Fruit fly (Drosophila melanogaster) whole organism, embryonic: ENCODE measurements around the gene CG33124.

ENCODE experiments used
- Atf3 ChIP-seq: fragments of 200-800 bp; sonication (Bioruptor generic); optimal IDR thresholded peaks from 3 replicates; lab custom pipeline; 2016; ENCODE audit warnings: missing biosample characterization, missing genetic modification characterization
- CG10654 ChIP-seq: fragments of 200-800 bp; sonication (Bioruptor generic); optimal IDR thresholded peaks from 2 replicates; lab custom pipeline; 2016; ENCODE audit warnings: missing biosample characterization, missing genetic modification characterization
- CG10979 ChIP-seq: fragments of 200-800 bp; sonication (Bioruptor generic); optimal IDR thresholded peaks from 2 replicates; lab custom pipeline; 2018; ENCODE audit warnings: missing biosample characterization, mild to moderate bottlenecking, missing genetic modification characterization, moderate library complexity
- CG14710 ChIP-seq: fragments of 200-800 bp; sonication (Bioruptor generic); optimal IDR thresholded peaks from 3 replicates; lab custom pipeline; 2019; ENCODE audit warnings: missing biosample characterization, mild to moderate bottlenecking, missing genetic modification characterization, moderate library complexity
- CG16813 ChIP-seq: fragments of 200-800 bp; sonication (Bioruptor generic); IDR thresholded peaks from 3 replicates; pipeline ENCODE4 v1.3.6; 2022; ENCODE audit warnings: missing biosample characterization, missing genetic modification characterization; ENCODE audit not compliant: partially characterized antibody
- CG17359 ChIP-seq: fragments of 200-800 bp; sonication (Bioruptor generic); optimal IDR thresholded peaks from 3 replicates; lab custom pipeline; 2018; ENCODE audit warnings: missing biosample characterization, mild to moderate bottlenecking, missing genetic modification characterization, moderate library complexity
- CG17385 ChIP-seq: fragments of 200-800 bp; sonication (Bioruptor generic); optimal IDR thresholded peaks from 3 replicates; lab custom pipeline; 2018; ENCODE audit warnings: missing biosample characterization, mild to moderate bottlenecking, missing genetic modification characterization
- CG17912 ChIP-seq: fragments of 200-800 bp; sonication (Bioruptor generic); optimal IDR thresholded peaks from 2 replicates; lab custom pipeline; 2018; ENCODE audit warnings: missing biosample characterization, mild to moderate bottlenecking, missing genetic modification characterization
- CG18011 ChIP-seq: fragments of 200-800 bp; sonication (Bioruptor generic); optimal IDR thresholded peaks from 2 replicates; lab custom pipeline; 2017; ENCODE audit warnings: missing biosample characterization, missing genetic modification characterization, mild to moderate bottlenecking, moderate library complexity, missing genotype
- CG2120 ChIP-seq: fragments of 200-800 bp; sonication (Bioruptor generic); optimal IDR thresholded peaks from 3 replicates; lab custom pipeline; 2016; ENCODE audit warnings: missing biosample characterization, missing genetic modification characterization
- CG32532 ChIP-seq: fragments of 200-800 bp; sonication (Bioruptor generic); IDR thresholded peaks from 2 replicates; pipeline ENCODE4 v1.3.6; 2022; ENCODE audit warnings: missing biosample characterization, missing genetic modification characterization
- CG33557 ChIP-seq: fragments of 200-800 bp; sonication (Bioruptor generic); optimal IDR thresholded peaks from 2 replicates; lab custom pipeline; 2019; ENCODE audit warnings: missing biosample characterization, mild to moderate bottlenecking, missing genetic modification characterization, moderate library complexity
- CG5180 ChIP-seq: fragments of 200-800 bp; sonication (Bioruptor generic); optimal IDR thresholded peaks from 3 replicates; lab custom pipeline; 2017; ENCODE audit warnings: missing biosample characterization, missing genetic modification characterization, mild to moderate bottlenecking, moderate library complexity, missing genetic modification reagents
- CG7271 ChIP-seq: fragments of 200-800 bp; sonication (Bioruptor generic); optimal IDR thresholded peaks from 2 replicates; lab custom pipeline; 2018; ENCODE audit warnings: missing biosample characterization, mild to moderate bottlenecking, missing genetic modification characterization, moderate library complexity
- CG9817 ChIP-seq: fragments of 200-800 bp; sonication (Bioruptor generic); optimal IDR thresholded peaks from 2 replicates; lab custom pipeline; 2018; ENCODE audit warnings: missing biosample characterization, mild to moderate bottlenecking, missing genetic modification characterization, moderate library complexity
- CTCF ChIP-seq: fragments of 200-800 bp; sonication (Bioruptor generic); optimal IDR thresholded peaks from 2 replicates; lab custom pipeline; 2017; ENCODE audit warnings: missing biosample characterization, mild to moderate bottlenecking, missing genetic modification characterization, moderate library complexity
- CkIIα-i1 ChIP-seq: fragments of 200-800 bp; sonication (Bioruptor generic); IDR thresholded peaks from 2 replicates; pipeline ENCODE4 v1.3.6; 2022; ENCODE audit warnings: missing biosample characterization, missing genetic modification characterization
- CoRest ChIP-seq: fragments of 200-800 bp; sonication (Bioruptor generic); optimal IDR thresholded peaks from 3 replicates; lab custom pipeline; 2018; ENCODE audit warnings: missing biosample characterization, mild to moderate bottlenecking, missing genetic modification characterization, moderate library complexity
- D19B ChIP-seq: fragments of 200-800 bp; sonication (Bioruptor generic); optimal IDR thresholded peaks from 2 replicates; lab custom pipeline; 2017; ENCODE audit warnings: missing biosample characterization, mild to moderate bottlenecking, missing genetic modification characterization
- Dref ChIP-seq: fragments of 200-800 bp; sonication (Bioruptor generic); IDR thresholded peaks from 2 replicates; pipeline ENCODE4 v1.3.6; 2022; ENCODE audit warnings: missing biosample characterization, missing genetic modification characterization
- E2f2 ChIP-seq: fragments of 200-800 bp; sonication (Bioruptor generic); IDR thresholded peaks from 2 replicates; pipeline ENCODE4 v1.3.6; 2022; ENCODE audit warnings: missing biosample characterization, missing genetic modification characterization
- Elba2 ChIP-seq: fragments of 200-800 bp; sonication (Bioruptor generic); optimal IDR thresholded peaks from 3 replicates; lab custom pipeline; 2016; ENCODE audit warnings: missing biosample characterization, missing genetic modification characterization
- Fer1 ChIP-seq: fragments of 200-800 bp; sonication (Bioruptor generic); optimal IDR thresholded peaks from 2 replicates; lab custom pipeline; 2017; ENCODE audit warnings: missing biosample characterization, mild to moderate bottlenecking, missing genetic modification characterization
- Hsf ChIP-seq: fragments of 200-800 bp; sonication (Bioruptor generic); optimal IDR thresholded peaks from 3 replicates; lab custom pipeline; 2016; ENCODE audit warnings: missing biosample characterization, missing genetic modification characterization
- Myb ChIP-seq: fragments of 200-800 bp; sonication (Bioruptor generic); optimal IDR thresholded peaks from 2 replicates; lab custom pipeline; 2016; ENCODE audit warnings: missing biosample characterization, missing genetic modification characterization
- Oli ChIP-seq: fragments of 200-800 bp; sonication (Bioruptor generic); optimal IDR thresholded peaks from 2 replicates; lab custom pipeline; 2018; ENCODE audit warnings: missing biosample characterization, mild to moderate bottlenecking, missing genetic modification characterization, moderate library complexity
- Opbp ChIP-seq: fragments of 200-800 bp; sonication (Bioruptor generic); IDR thresholded peaks from 3 replicates; pipeline ENCODE4 v1.3.6; 2022; ENCODE audit warnings: missing biosample characterization, missing genetic modification characterization; ENCODE audit not compliant: partially characterized antibody
- Ptx1 ChIP-seq: fragments of 200-800 bp; sonication (Bioruptor generic); IDR thresholded peaks from 2 replicates; pipeline ENCODE4 v1.3.6; 2022; ENCODE audit warnings: missing biosample characterization, missing genetic modification characterization
- Ravus ChIP-seq: fragments of 200-800 bp; sonication (Bioruptor generic); IDR thresholded peaks from 2 replicates; pipeline ENCODE4 v1.3.6; 2022; ENCODE audit warnings: missing biosample characterization, missing genetic modification characterization
- Stat92E ChIP-seq, 3 experiments: fragments of >200 bp in 2 of 3; fragments of 200-800 bp in 1 of 3; sonication (Bioruptor generic) in 1 of 3; optimal IDR thresholded peaks; 2 replicates each; lab custom pipeline; 2017 to 2019; ENCODE audit warnings: missing biosample characterization in 3 of 3, missing genetic modification characterization in 3 of 3, mild to moderate bottlenecking in 1 of 3, moderate library complexity in 1 of 3
- ems ChIP-seq: fragments of 200-800 bp; sonication (Bioruptor generic); optimal IDR thresholded peaks from 3 replicates; lab custom pipeline; 2016; ENCODE audit warnings: missing biosample characterization, missing genetic modification characterization
- esg ChIP-seq: fragments of 200-800 bp; sonication (Bioruptor generic); conservative IDR thresholded peaks from 2 replicates; pipeline ENCODE4 v1.3.6; 2022; ENCODE audit warnings: missing biosample characterization, missing genetic modification characterization
- ftz-f1 ChIP-seq: fragments of 200-800 bp; sonication (Bioruptor generic); optimal IDR thresholded peaks from 2 replicates; lab custom pipeline; 2016; ENCODE audit warnings: missing biosample characterization, missing genetic modification characterization
- gfzf ChIP-seq: fragments of 200-800 bp; sonication (Bioruptor generic); optimal IDR thresholded peaks from 2 replicates; lab custom pipeline; 2016; ENCODE audit warnings: missing biosample characterization, mild to moderate bottlenecking, missing genetic modification characterization, moderate library complexity
- gro ChIP-seq: fragments of 200-800 bp; sonication (Bioruptor generic); optimal IDR thresholded peaks from 2 replicates; lab custom pipeline; 2016; ENCODE audit warnings: missing biosample characterization, missing genetic modification characterization
- ham ChIP-seq: fragments of 200-800 bp; sonication (Bioruptor generic); IDR thresholded peaks from 2 replicates; pipeline ENCODE4 v1.3.6; 2022; ENCODE audit warnings: missing biosample characterization, missing genetic modification characterization
- ind ChIP-seq: fragments of 200-800 bp; sonication (Bioruptor generic); optimal IDR thresholded peaks from 3 replicates; lab custom pipeline; 2016; ENCODE audit warnings: missing biosample characterization, missing genetic modification characterization
- lov ChIP-seq, 2 experiments: fragments of 200-800 bp in 1 of 2; fragments of >200 bp in 1 of 2; sonication (Bioruptor generic) in 1 of 2; IDR thresholded peaks in 1 of 2; optimal IDR thresholded peaks in 1 of 2; 2 replicates in 1 of 2; 3 replicates in 1 of 2; pipeline versions ENCODE4 v1.3.6 to Lab custom; 2017 to 2022; ENCODE audit warnings: missing biosample characterization in 1 of 2, missing genetic modification characterization in 1 of 2
- nerfin-2 ChIP-seq: fragments of 200-800 bp; sonication (Bioruptor generic); IDR thresholded peaks from 2 replicates; pipeline ENCODE4 v1.3.6; 2022; ENCODE audit warnings: missing biosample characterization, missing genetic modification characterization; ENCODE audit not compliant: partially characterized antibody
- org-1 ChIP-seq: fragments of 200-800 bp; sonication (Bioruptor generic); optimal IDR thresholded peaks from 2 replicates; lab custom pipeline; 2017; ENCODE audit warnings: missing biosample characterization, missing genetic modification characterization
- schlank ChIP-seq: fragments of 200-800 bp; sonication (Bioruptor generic); optimal IDR thresholded peaks from 2 replicates; lab custom pipeline; 2018; ENCODE audit warnings: missing biosample characterization, mild to moderate bottlenecking, missing genetic modification characterization
- sens ChIP-seq: fragments of 200-800 bp; sonication (Bioruptor generic); peaks from one replicate; lab custom pipeline; 2016; ENCODE audit warnings: missing biosample characterization, missing genetic modification characterization
- slou ChIP-seq: fragments of 200-800 bp; sonication (Bioruptor generic); optimal IDR thresholded peaks from 3 replicates; lab custom pipeline; 2016; ENCODE audit warnings: missing biosample characterization, missing genetic modification characterization
- sna ChIP-seq: fragments of 200-800 bp; sonication (Bioruptor generic); IDR thresholded peaks from 2 replicates; pipeline ENCODE4 v1.3.6; 2022; ENCODE audit warnings: missing biosample characterization, missing genetic modification characterization; ENCODE audit not compliant: partially characterized antibody
- trem ChIP-seq: fragments of 200-800 bp; optimal IDR thresholded peaks from 3 replicates; lab custom pipeline; 2019; ENCODE audit warnings: missing biosample characterization, mild to moderate bottlenecking, missing genetic modification characterization, moderate library complexity
- vfl ChIP-seq: fragments of 200-800 bp; sonication (Bioruptor generic); optimal IDR thresholded peaks from 2 replicates; lab custom pipeline; 2016; ENCODE audit warnings: missing biosample characterization, missing genetic modification characterization
- z ChIP-seq: fragments of 200-800 bp; sonication (Bioruptor generic); IDR thresholded peaks from 3 replicates; pipeline ENCODE4 v1.3.6; 2022; ENCODE audit warnings: missing biosample characterization, missing genetic modification characterization
- zen ChIP-seq: fragments of 200-800 bp; sonication (Bioruptor generic); optimal IDR thresholded peaks from 3 replicates; lab custom pipeline; 2018; ENCODE audit warnings: missing biosample characterization, mild to moderate bottlenecking, missing genetic modification characterization, moderate library complexity
- zen2 ChIP-seq: fragments of 200-800 bp; sonication (Bioruptor generic); IDR thresholded peaks from 3 replicates; pipeline ENCODE4 v1.3.6; 2022; ENCODE audit warnings: missing biosample characterization, missing genetic modification characterization; ENCODE audit not compliant: partially characterized antibody
- zf30C ChIP-seq: fragments of 200-800 bp; sonication (Bioruptor generic); optimal IDR thresholded peaks from 3 replicates; lab custom pipeline; 2018; ENCODE audit warnings: missing biosample characterization, mild to moderate bottlenecking, missing genetic modification characterization
- zfh2 ChIP-seq: fragments of 200-800 bp; sonication (Bioruptor generic); optimal IDR thresholded peaks from 2 replicates; lab custom pipeline; 2016; ENCODE audit warnings: missing biosample characterization, missing genetic modification characterization

Gene CG33124

DNA sequence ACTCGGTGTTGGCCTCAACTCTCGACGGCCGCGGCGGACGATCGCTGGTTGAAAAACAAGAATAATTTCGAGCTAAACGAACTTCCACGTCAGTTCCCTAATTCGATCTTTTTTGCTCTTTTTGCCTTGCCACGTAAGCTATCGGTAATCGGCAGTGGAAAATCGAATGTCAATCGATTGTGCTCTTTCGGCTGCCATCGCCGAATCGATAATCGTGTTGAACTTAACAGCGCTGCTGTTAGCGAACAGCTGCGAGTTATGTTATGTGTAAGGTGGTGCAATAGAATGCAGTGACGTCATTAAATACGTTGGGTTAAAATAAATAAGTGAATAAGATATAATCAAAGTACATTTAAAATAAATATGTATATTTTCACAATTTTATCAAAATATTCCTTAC, 27.8 kb upstream of the CG33124 start, which contains the start of gene Sec24CD (continued):
- TF ChIP-seq D19B (no peak), Oli (tag; lab: Kevin White, UChicago) (no peak), zfh2 (no peak), CG18011 (GFP tag; lab: Kevin White, UChicago) (no peak), esg (GFP tag; lab: Robert Waterston, UW) (no peak), CG10654 (GFP tag; lab: Kevin White, UChicago) (no peak), zf30C (GFP tag; lab: Kevin White, UChicago) (no peak), Ptx1 (GFP tag; lab: Robert Waterston, UW) (no peak), slou (GFP tag; lab: Kevin White, UChicago) (no peak), E2f2 (GFP tag; lab: Robert Waterston, UW) (peak; percentile 38), Ravus (GFP tag; lab: Robert Waterston, UW) (no peak), sna (peak; percentile 96), CkIIα-i1 (GFP tag; lab: Robert Waterston, UW) (no peak), ftz-f1 (no peak), CG17912 (GFP tag; lab: Kevin White, UChicago) (peak; percentile 39), CG17359 (tag; lab: Kevin White, UChicago) (no peak), CG33557 (GFP tag; lab: Kevin White, UChicago) (peak; percentile 19), CG5180 (GFP tag; lab: Kevin White, UChicago) (no peak), zen2 (GFP tag; lab: Robert Waterston, UW) (peak; percentile 96), CG16813 (GFP tag; lab: Robert Waterston, UW) (peak; percentile 84), nerfin-2 (GFP tag; lab: Robert Waterston, UW) (peak; percentile 97), trem (tag; lab: Kevin White, UChicago) (peak; percentile 80), Myb (GFP tag; lab: Kevin White, UChicago) (no peak), Atf3 (GFP tag; lab: Kevin White, UChicago) (no peak), vfl (no peak), sens (GFP tag; lab: Kevin White, UChicago) (peak; percentile 33), CG10979 (tag; lab: Kevin White, UChicago) (peak; percentile 20), org-1 (GFP tag; lab: Kevin White, UChicago) (no peak), CG2120 (GFP tag; lab: Kevin White, UChicago) (peak; percentile 6), CG7271 (no peak), gfzf (GFP tag; lab: Kevin White, UChicago) (peak; percentile 4), zen (tag; lab: Kevin White, UChicago) (peak; percentile 24), CG14710 (peak; percentile 51), lov (optimal IDR thresholded peaks at IDR 0.05; lab: Kevin White, UChicago) (no peak), lov (GFP tag; IDR thresholded peaks at IDR 0.05; lab: Robert Waterston, UW) (no peak), Hsf (no peak), Fer1 (GFP tag; lab: Kevin White, UChicago) (no peak), CG17385 (no peak), schlank (no peak), CTCF (GFP tag; lab: Kevin White, UChicago) (no peak), z (GFP tag; lab: Robert Waterston, UW) (no peak), CoRest (tag; lab: Kevin White, UChicago) (no peak), ham (GFP tag; lab: Robert Waterston, UW) (no peak), ems (GFP tag; lab: Kevin White, UChicago) (no peak), Dref (GFP tag; lab: Robert Waterston, UW) (peak; percentile 97), ind (no peak), CG9817 (tag; lab: Kevin White, UChicago) (no peak), gro (GFP tag; lab: Kevin White, UChicago) (no peak), Stat92E (GFP tag; optimal IDR thresholded peaks at IDR 0.05; lab: Kevin White, UChicago) (peak in 1 of 3 experiments; percentile 79), Elba2 (GFP tag; lab: Kevin White, UChicago) (no peak), CG32532 (GFP tag; lab: Robert Waterston, UW) (no peak), Opbp (GFP tag; lab: Robert Waterston, UW) (peak; percentile 92; the same call in 2 of the 3 replicates)
